Worm (Caenorhabditis elegans): ENCODE measurements around the gene col-127.

- TF ChIP-seq flt-1 (GFP tag; IDR thresholded peaks at IDR 0.05) (no peak), hnd-1 (tag; optimal IDR thresholded peaks at IDR 0.05) (no peak), ama-1 (optimal IDR thresholded peaks at IDR 0.05) (no peak), ceh-13 (GFP tag; optimal IDR thresholded peaks at IDR 0.05) (no peak), ceh-36 (tag; optimal IDR thresholded peaks at IDR 0.05) (no peak), pes-1 (GFP tag; IDR thresholded peaks at IDR 0.05) (no peak), tbx-37 (GFP tag; conservative IDR thresholded peaks at IDR 0.05) (no peak), hmbx-1 (tag; optimal IDR thresholded peaks at IDR 0.05) (no peak), ets-7 (tag; optimal IDR thresholded peaks at IDR 0.05) (no peak), F13C5.2 (tag; optimal IDR thresholded peaks at IDR 0.05) (no peak)
Observed at ce11 chrIV:11313880-11314279, 47.9 kb upstream of the col-127 start, which contains the start of gene dnj-2.
